Fruit fly (Drosophila melanogaster) whole organism, prepupa: ENCODE results near the gene Sil1.

Experiments used
- Blimp-1 ChIP-seq: fragments of 200-800 bp; sonication (Bioruptor generic); optimal IDR thresholded peaks from 3 replicates; lab custom pipeline; 2017; ENCODE audit warnings: missing biosample characterization, missing genetic modification characterization, mild to moderate bottlenecking, moderate library complexity, missing genetic modification reagents
- CG10631 ChIP-seq: fragments of 200-800 bp; sonication (Bioruptor generic); optimal IDR thresholded peaks from 2 replicates; lab custom pipeline; 2016; ENCODE audit warnings: missing biosample characterization, missing genetic modification characterization
- CG10669 ChIP-seq: fragments of 200-800 bp; sonication (Bioruptor generic); optimal IDR thresholded peaks from 3 replicates; lab custom pipeline; 2018; ENCODE audit warnings: missing biosample characterization, mild to moderate bottlenecking, missing genetic modification characterization, moderate library complexity
- CG11294 ChIP-seq: fragments of 200-800 bp; sonication (Bioruptor generic); IDR thresholded peaks from 2 replicates; pipeline ENCODE4 v1.3.6; 2022; ENCODE audit warnings: missing biosample characterization, missing genetic modification characterization
- CG11762 ChIP-seq: fragments of 200-800 bp; sonication (Bioruptor generic); optimal IDR thresholded peaks from 3 replicates; lab custom pipeline; 2016; ENCODE audit warnings: missing biosample characterization, missing genetic modification characterization; ENCODE audit not compliant: insufficient read depth
- CG11902 ChIP-seq: fragments of 200-800 bp; sonication (Bioruptor generic); optimal IDR thresholded peaks from 3 replicates; lab custom pipeline; 2016; ENCODE audit warnings: missing biosample characterization, missing genetic modification characterization
- CG15336 ChIP-seq: fragments of 200-800 bp; sonication (Bioruptor generic); IDR thresholded peaks from 2 replicates; pipeline ENCODE4 v1.3.6; 2022; ENCODE audit warnings: missing biosample characterization, missing genetic modification characterization
- CG1621 ChIP-seq: fragments of 200-800 bp; sonication (Bioruptor generic); optimal IDR thresholded peaks from 3 replicates; lab custom pipeline; 2018; ENCODE audit warnings: missing biosample characterization, mild to moderate bottlenecking, missing genetic modification characterization
- CG16779 ChIP-seq: fragments of 200-800 bp; sonication (Bioruptor generic); optimal IDR thresholded peaks from 3 replicates; lab custom pipeline; 2017; ENCODE audit warnings: missing biosample characterization, mild to moderate bottlenecking, missing genetic modification characterization
- CG3032 ChIP-seq: fragments of 200-800 bp; optimal IDR thresholded peaks from 2 replicates; lab custom pipeline; 2019; ENCODE audit warnings: missing biosample characterization, mild to moderate bottlenecking, missing genetic modification characterization, moderate library complexity
- CG31627 ChIP-seq: fragments of 200-800 bp; sonication (Bioruptor generic); optimal IDR thresholded peaks from 3 replicates; lab custom pipeline; 2016; ENCODE audit warnings: missing biosample characterization, missing genetic modification characterization
- CG4318 ChIP-seq: fragments of 200-800 bp; sonication (Bioruptor generic); optimal IDR thresholded peaks from 3 replicates; lab custom pipeline; 2017; ENCODE audit warnings: missing biosample characterization, mild to moderate bottlenecking, missing genetic modification characterization
- CG6163 ChIP-seq: fragments of 200-800 bp; sonication (Bioruptor generic); IDR thresholded peaks from 3 replicates; pipeline ENCODE4 v1.3.6; 2022; ENCODE audit warnings: missing biosample characterization, missing genetic modification characterization
- CG6276 ChIP-seq: fragments of 200-800 bp; sonication (Bioruptor generic); optimal IDR thresholded peaks from 2 replicates; lab custom pipeline; 2017; ENCODE audit warnings: missing biosample characterization, mild to moderate bottlenecking, missing genetic modification characterization
- CG6792 ChIP-seq: fragments of 200-800 bp; sonication (Bioruptor generic); optimal IDR thresholded peaks from 3 replicates; lab custom pipeline; 2016; ENCODE audit warnings: missing biosample characterization, missing genetic modification characterization
- CG6808 ChIP-seq: fragments of 200-800 bp; sonication (Bioruptor generic); optimal IDR thresholded peaks from 3 replicates; lab custom pipeline; 2017; ENCODE audit warnings: missing biosample characterization, missing genetic modification characterization, mild to moderate bottlenecking, moderate library complexity, missing genetic modification reagents
- CG7368 ChIP-seq: fragments of 200-800 bp; sonication (Bioruptor generic); optimal IDR thresholded peaks from 3 replicates; lab custom pipeline; 2016; ENCODE audit warnings: missing biosample characterization, missing genetic modification characterization
- CG8119 ChIP-seq: fragments of 200-800 bp; sonication (Bioruptor generic); IDR thresholded peaks from 3 replicates; pipeline ENCODE4 v1.3.6; 2022; ENCODE audit warnings: missing biosample characterization, missing genetic modification characterization
- CG8632 ChIP-seq: fragments of 200-800 bp; sonication (Bioruptor generic); optimal IDR thresholded peaks from 3 replicates; lab custom pipeline; 2016; ENCODE audit warnings: missing biosample characterization, missing genetic modification characterization
- CG9139 ChIP-seq: fragments of 200-800 bp; sonication (Bioruptor generic); optimal IDR thresholded peaks from 3 replicates; lab custom pipeline; 2017; ENCODE audit warnings: missing biosample characterization, mild to moderate bottlenecking, missing genetic modification characterization
- Eip75B ChIP-seq: fragments of 200-800 bp; sonication (Bioruptor generic); optimal IDR thresholded peaks from 3 replicates; lab custom pipeline; 2016; ENCODE audit warnings: missing biosample characterization, missing genetic modification characterization
- Eip78C ChIP-seq: fragments of 200-800 bp; sonication (Bioruptor generic); peaks from one replicate; lab custom pipeline; 2016; ENCODE audit warnings: missing biosample characterization, missing genetic modification characterization
- Eip93F ChIP-seq: fragments of 200-800 bp; sonication (Bioruptor generic); optimal IDR thresholded peaks from 2 replicates; lab custom pipeline; 2016; ENCODE audit warnings: missing biosample characterization, mild to moderate bottlenecking, missing genetic modification characterization
- Ets21C ChIP-seq: fragments of 200-800 bp; sonication (Bioruptor generic); optimal IDR thresholded peaks from 3 replicates; lab custom pipeline; 2016; ENCODE audit warnings: missing biosample characterization, missing genetic modification characterization
- Ets96B ChIP-seq: fragments of 200-800 bp; optimal IDR thresholded peaks from 2 replicates; lab custom pipeline; 2019; ENCODE audit warnings: missing biosample characterization, mild to moderate bottlenecking, missing genetic modification characterization, moderate library complexity
- Gug ChIP-seq: fragments of 200-800 bp; sonication (Bioruptor generic); IDR thresholded peaks from 2 replicates; pipeline ENCODE4 v1.3.6; 2022; ENCODE audit warnings: missing biosample characterization, missing genetic modification characterization
- Hr38 ChIP-seq: sonication (Bioruptor generic); optimal IDR thresholded peaks from 2 replicates; lab custom pipeline; 2016; ENCODE audit warnings: missing biosample characterization, missing genetic modification characterization
- Hr39 ChIP-seq: fragments of 200-800 bp; sonication (Bioruptor generic); optimal IDR thresholded peaks from 2 replicates; lab custom pipeline; 2016; ENCODE audit warnings: missing biosample characterization, missing genetic modification characterization
- Hr4 ChIP-seq: fragments of 200-800 bp; sonication (Bioruptor generic); optimal IDR thresholded peaks from 3 replicates; lab custom pipeline; 2016; ENCODE audit warnings: missing biosample characterization, missing genetic modification characterization
- Lpt ChIP-seq: fragments of 200-800 bp; sonication (Bioruptor generic); optimal IDR thresholded peaks from 3 replicates; lab custom pipeline; 2016; ENCODE audit warnings: missing biosample characterization, missing genetic modification characterization
- Met ChIP-seq: fragments of 200-800 bp; sonication (Bioruptor generic); optimal IDR thresholded peaks from 3 replicates; lab custom pipeline; 2016; ENCODE audit warnings: missing biosample characterization, missing genetic modification characterization
- Smox ChIP-seq: fragments of 200-800 bp; sonication (Bioruptor generic); optimal IDR thresholded peaks from 3 replicates; lab custom pipeline; 2016; ENCODE audit warnings: missing biosample characterization, missing genetic modification characterization
- Sox102F ChIP-seq: fragments of 200-800 bp; sonication (Bioruptor generic); optimal IDR thresholded peaks from 2 replicates; lab custom pipeline; 2016; ENCODE audit warnings: missing biosample characterization, mild to moderate bottlenecking, missing genetic modification characterization
- Sox15 ChIP-seq: fragments of 200-800 bp; sonication (Bioruptor generic); optimal IDR thresholded peaks from 3 replicates; lab custom pipeline; 2016; ENCODE audit warnings: missing biosample characterization, missing genetic modification characterization
- achi ChIP-seq: fragments of 200-800 bp; sonication (Bioruptor generic); optimal IDR thresholded peaks from 3 replicates; lab custom pipeline; 2016; ENCODE audit warnings: missing biosample characterization, missing genetic modification characterization
- acj6 ChIP-seq: fragments of 200-800 bp; sonication (Bioruptor generic); optimal IDR thresholded peaks from 3 replicates; lab custom pipeline; 2016; ENCODE audit warnings: missing biosample characterization, missing genetic modification characterization
- cyc ChIP-seq: fragments of 200-800 bp; sonication (Bioruptor generic); optimal IDR thresholded peaks from 3 replicates; lab custom pipeline; 2016; ENCODE audit warnings: missing biosample characterization, missing genetic modification characterization
- dac ChIP-seq: fragments of 200-800 bp; sonication (Bioruptor generic); optimal IDR thresholded peaks from 2 replicates; lab custom pipeline; 2017; ENCODE audit warnings: missing biosample characterization, mild to moderate bottlenecking, missing genetic modification characterization
- dsx ChIP-seq: fragments of 200-800 bp; optimal IDR thresholded peaks from 3 replicates; lab custom pipeline; 2019; ENCODE audit warnings: missing biosample characterization, mild to moderate bottlenecking, missing genetic modification characterization, moderate library complexity; ENCODE audit not compliant: poor library complexity, severe bottlenecking
- eg ChIP-seq: fragments of 200-800 bp; sonication (Bioruptor generic); IDR thresholded peaks from 3 replicates; pipeline ENCODE4 v1.3.6; 2022; ENCODE audit warnings: missing biosample characterization, missing genetic modification characterization
- fd59A ChIP-seq: fragments of 200-800 bp; sonication (Bioruptor generic); optimal IDR thresholded peaks from 2 replicates; lab custom pipeline; 2017; ENCODE audit warnings: missing biosample characterization, mild to moderate bottlenecking, missing genetic modification characterization, missing genetic modification reagents
- fd85E ChIP-seq: fragments of 200-800 bp; sonication (Bioruptor generic); optimal IDR thresholded peaks from 3 replicates; lab custom pipeline; 2016; ENCODE audit warnings: missing biosample characterization, missing genetic modification characterization
- lz ChIP-seq: fragments of 200-800 bp; sonication (Bioruptor generic); optimal IDR thresholded peaks from 3 replicates; lab custom pipeline; 2016; ENCODE audit warnings: missing biosample characterization, missing genetic modification characterization
- net ChIP-seq: fragments of 200-800 bp; sonication (Bioruptor generic); optimal IDR thresholded peaks from 3 replicates; lab custom pipeline; 2016; ENCODE audit warnings: missing biosample characterization, missing genetic modification characterization
- pdm3 ChIP-seq: fragments of 200-800 bp; sonication (Bioruptor generic); optimal IDR thresholded peaks from 3 replicates; lab custom pipeline; 2016; ENCODE audit warnings: missing biosample characterization, missing genetic modification characterization
- salr ChIP-seq, 2 experiments: fragments of 200-800 bp; sonication (Bioruptor generic); optimal IDR thresholded peaks; 3 replicates each; lab custom pipeline; 2016 to 2018; ENCODE audit warnings: missing biosample characterization in 2 of 2, missing genetic modification characterization in 2 of 2, mild to moderate bottlenecking in 1 of 2
- ss ChIP-seq, 2 experiments: fragments of 200-800 bp; sonication (Bioruptor generic); optimal IDR thresholded peaks; 2 replicates in 1 of 2; 3 replicates in 1 of 2; lab custom pipeline; 2017 to 2018; ENCODE audit warnings: mild to moderate bottlenecking in 2 of 2, missing biosample characterization in 2 of 2, missing genetic modification characterization in 2 of 2, moderate library complexity in 1 of 2
- svp ChIP-seq: fragments of 200-800 bp; sonication (Bioruptor generic); peaks from one replicate; lab custom pipeline; 2016; ENCODE audit warnings: missing biosample characterization, missing genetic modification characterization
- vri ChIP-seq: fragments of 200-800 bp; sonication (Bioruptor generic); optimal IDR thresholded peaks from 3 replicates; lab custom pipeline; 2016; ENCODE audit warnings: missing biosample characterization, mild to moderate bottlenecking, missing genetic modification characterization

Gene Sil1

DNA sequence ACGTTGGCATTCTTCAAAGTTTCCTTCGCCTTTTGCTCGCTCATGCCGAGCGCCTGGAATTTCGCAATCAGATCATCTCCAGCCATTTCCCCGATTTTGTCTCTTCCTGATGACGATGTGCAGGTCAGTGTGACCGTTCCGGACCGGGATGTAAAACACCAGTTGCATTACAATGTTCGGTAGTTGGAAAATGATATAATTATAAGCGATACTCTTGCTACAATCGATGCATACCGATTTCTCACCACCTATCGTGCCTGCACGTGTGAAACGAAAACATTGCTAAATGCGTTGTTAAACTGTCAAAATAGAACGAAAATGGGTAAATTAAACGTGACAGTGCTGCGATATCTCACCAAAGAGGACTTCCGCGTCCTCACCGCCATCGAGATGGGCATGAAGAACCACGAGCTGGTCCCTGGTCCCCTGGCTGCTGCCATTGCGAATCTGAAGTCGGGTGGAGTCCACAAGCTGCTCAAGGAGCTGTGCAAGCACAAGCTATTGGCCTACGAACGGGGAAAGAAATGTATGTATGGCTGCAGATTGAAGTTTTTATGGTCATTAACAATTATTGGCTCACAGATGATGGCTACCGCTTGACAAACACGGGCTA lies 30.4 kb upstream of the Sil1 start, which contains the start of the genes GlnRS and RIOK2:
GlnRS (minus strand) TSS at position 133 of the 613 bp plus-strand sequence.
RIOK2 (plus strand) TSS at position 256 of the 613 bp plus-strand sequence.
- TF ChIP-seq CG1621: peak; percentile 33
- TF ChIP-seq acj6: no peak
- peak; percentile 45 for TF ChIP-seq achi
- TF ChIP-seq CG15336 (GFP tag; lab: Robert Waterston, UW): peak; percentile 31; the same call in 1 of the 2 replicates

DNA sequence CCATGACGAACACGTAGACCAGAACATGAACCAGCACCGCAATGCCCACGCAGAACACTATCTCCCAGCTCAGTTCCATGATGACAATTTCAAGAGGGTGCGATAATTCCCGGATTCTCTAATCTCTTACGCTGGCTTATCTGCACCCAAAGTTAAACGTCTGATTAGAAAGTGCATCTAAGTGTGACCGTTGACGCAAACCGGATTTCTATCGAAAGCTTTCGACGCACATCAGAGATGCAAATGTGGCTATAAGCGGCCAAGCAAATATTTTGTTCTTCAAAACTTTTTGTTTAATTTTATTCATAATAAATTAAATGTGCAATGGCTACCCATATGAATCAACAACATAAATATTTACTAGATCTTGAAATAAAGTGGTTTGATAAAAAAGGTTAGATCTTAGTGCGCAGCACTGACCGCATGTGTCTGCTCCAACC lies 27.0 kb upstream of the Sil1 start, which contains the start of the genes Kdsr and CG11858:
Kdsr (minus strand) TSS at position 177 of the 440 bp plus-strand sequence.
CG11858 (plus strand) TSS at position 420 of the 440 bp plus-strand sequence.
- no peak for TF ChIP-seq net
- TF ChIP-seq Smox (GFP tag; lab: Kevin White, UChicago): no peak
- peak; percentile 77 for TF ChIP-seq lz (GFP tag; lab: Kevin White, UChicago)
- TF ChIP-seq CG11762 (GFP tag; lab: Kevin White, UChicago): no peak
- TF ChIP-seq Hr38 (GFP tag; lab: Kevin White, UChicago): no peak
- TF ChIP-seq CG11902 (GFP tag; lab: Kevin White, UChicago): no peak
- no peak for TF ChIP-seq Ets21C (GFP tag; lab: Kevin White, UChicago)
- no peak for TF ChIP-seq Hr39 (GFP tag; lab: Kevin White, UChicago)
- peak; percentile 37 for TF ChIP-seq dsx
- no peak for TF ChIP-seq dac (GFP tag; lab: Kevin White, UChicago)
- peak; percentile 36 for TF ChIP-seq achi
- peak; percentile 44 for TF ChIP-seq CG1621
- no peak for TF ChIP-seq CG10631
- TF ChIP-seq CG7368 (GFP tag; lab: Kevin White, UChicago): no peak
- TF ChIP-seq Met: no peak
- TF ChIP-seq Blimp-1: no peak
- TF ChIP-seq CG4318 (GFP tag; lab: Kevin White, UChicago): no peak
- TF ChIP-seq CG31627: peak; percentile 73
- no peak for TF ChIP-seq CG8632
- TF ChIP-seq fd85E (GFP tag; lab: Kevin White, UChicago): no peak
- peak; percentile 95 for TF ChIP-seq svp (GFP tag; lab: Kevin White, UChicago)
- TF ChIP-seq Lpt (GFP tag; lab: Kevin White, UChicago): peak; percentile 6
- peak; percentile 28; the same call in 1 of the 2 replicates for TF ChIP-seq CG11294 (GFP tag; lab: Robert Waterston, UW)
- no peak for TF ChIP-seq salr (GFP tag; optimal IDR thresholded peaks at IDR 0.05; lab: Kevin White, UChicago)
- no peak for TF ChIP-seq ss (GFP tag; optimal IDR thresholded peaks at IDR 0.05; lab: Kevin White, UChicago)
- peak; percentile 44; the same call in 2 of the 3 replicates for TF ChIP-seq CG8119 (GFP tag; lab: Robert Waterston, UW)
- TF ChIP-seq pdm3: no peak
- peak; percentile 58 for TF ChIP-seq CG3032 (tag; lab: Kevin White, UChicago)
- no peak for TF ChIP-seq CG6792 (GFP tag; lab: Kevin White, UChicago)
- TF ChIP-seq Eip75B: no peak
- no peak for TF ChIP-seq Hr4 (GFP tag; lab: Kevin White, UChicago)
- peak; percentile 72; the same call in 2 of the 3 replicates for TF ChIP-seq eg
- no peak for TF ChIP-seq CG6808 (GFP tag; lab: Kevin White, UChicago)
- TF ChIP-seq Ets96B: peak; percentile 53
- no peak for TF ChIP-seq Sox102F (GFP tag; lab: Kevin White, UChicago)
- TF ChIP-seq CG6276: no peak
- peak; percentile 94 for TF ChIP-seq vri (GFP tag; lab: Kevin White, UChicago)
- no peak for TF ChIP-seq CG9139 (GFP tag; lab: Kevin White, UChicago)
- TF ChIP-seq Eip93F: peak; percentile 60
- TF ChIP-seq Eip78C (GFP tag; lab: Kevin White, UChicago): no peak
- no peak for TF ChIP-seq CG10669 (GFP tag; lab: Kevin White, UChicago)
- TF ChIP-seq cyc: no peak
- peak; percentile 13 for TF ChIP-seq Sox15 (GFP tag; lab: Kevin White, UChicago)
- TF ChIP-seq fd59A (GFP tag; lab: Kevin White, UChicago): no peak
- TF ChIP-seq CG16779 (tag; lab: Kevin White, UChicago): no peak
- TF ChIP-seq acj6: no peak
- TF ChIP-seq CG6163 (GFP tag; lab: Robert Waterston, UW): peak; percentile 58; the same call in 1 of the 3 replicates
- peak; percentile 65 for TF ChIP-seq Gug (GFP tag; lab: Robert Waterston, UW)
